Worm (Caenorhabditis elegans) whole organism, late embryonic: ENCODE measurements around the gene col-151.

Experiments
- fax-1 ChIP-seq: sonication (generic microtip); optimal IDR thresholded peaks from 2 replicates; lab custom pipeline; 2016; ENCODE audit warnings: missing genotype, missing genetic modification characterization, missing compliant biosample characterization
- nfya-1 ChIP-seq: sonication (generic microtip); optimal IDR thresholded peaks from 2 replicates; lab custom pipeline; 2017; ENCODE audit warnings: missing genetic modification characterization, mild to moderate bottlenecking, missing compliant biosample characterization, antibody characterized with exemption, moderate library complexity
- pqm-1 ChIP-seq: sonication (generic microtip); optimal IDR thresholded peaks from 2 replicates; lab custom pipeline; 2016; ENCODE audit warnings: missing genetic modification characterization, missing compliant biosample characterization

DNA sequence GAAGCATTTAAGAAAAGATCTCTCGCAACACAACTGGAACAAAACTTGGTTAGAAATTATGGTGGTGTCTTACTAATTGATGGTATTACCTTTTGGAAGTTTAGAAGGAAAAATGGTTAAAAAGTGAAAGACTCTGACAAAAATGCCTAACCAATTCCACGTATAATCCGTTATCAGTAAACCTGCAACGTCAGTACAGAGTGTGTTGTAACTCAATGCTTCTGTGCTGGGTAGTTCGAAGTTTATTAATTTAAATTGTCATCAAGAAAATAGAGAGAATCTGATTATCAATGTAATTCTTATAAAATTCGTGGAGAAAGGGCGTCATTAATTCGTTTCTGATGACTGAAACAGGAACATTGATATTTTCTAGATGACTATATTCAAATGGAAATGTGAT is 40.2 kb upstream of the col-151 start:
- TF ChIP-seq nfya-1 (tag; lab: Kevin White, UChicago) (no peak), pqm-1 (no peak), fax-1 (no peak)
